Fruit fly (Drosophila melanogaster) whole organism, prepupa: Measurements from ENCODE around the gene spn-F.

Source experiments
- CG10631 ChIP-seq: fragments of 200-800 bp; sonication (Bioruptor generic); optimal IDR thresholded peaks from 2 replicates; lab custom pipeline; 2016; ENCODE audit warnings: missing biosample characterization, missing genetic modification characterization
- CG16779 ChIP-seq: fragments of 200-800 bp; sonication (Bioruptor generic); optimal IDR thresholded peaks from 3 replicates; lab custom pipeline; 2017; ENCODE audit warnings: missing biosample characterization, mild to moderate bottlenecking, missing genetic modification characterization
- CG32006 ChIP-seq: fragments of 200-800 bp; sonication (Bioruptor generic); optimal IDR thresholded peaks from 3 replicates; lab custom pipeline; 2017; ENCODE audit warnings: missing biosample characterization, mild to moderate bottlenecking, missing genetic modification characterization
- CG34406 ChIP-seq: fragments of 200-800 bp; sonication (Bioruptor generic); optimal IDR thresholded peaks from 3 replicates; lab custom pipeline; 2016; ENCODE audit warnings: missing biosample characterization, missing genetic modification characterization
- CG3919 ChIP-seq: fragments of 200-800 bp; sonication (Bioruptor generic); optimal IDR thresholded peaks from 3 replicates; lab custom pipeline; 2016; ENCODE audit warnings: missing biosample characterization, missing genetic modification characterization
- CG4318 ChIP-seq: fragments of 200-800 bp; sonication (Bioruptor generic); optimal IDR thresholded peaks from 3 replicates; lab custom pipeline; 2017; ENCODE audit warnings: missing biosample characterization, mild to moderate bottlenecking, missing genetic modification characterization
- CG6163 ChIP-seq: fragments of 200-800 bp; sonication (Bioruptor generic); IDR thresholded peaks from 3 replicates; pipeline ENCODE4 v1.3.6; 2022; ENCODE audit warnings: missing biosample characterization, missing genetic modification characterization
- CG6808 ChIP-seq: fragments of 200-800 bp; sonication (Bioruptor generic); optimal IDR thresholded peaks from 3 replicates; lab custom pipeline; 2017; ENCODE audit warnings: missing biosample characterization, missing genetic modification characterization, mild to moderate bottlenecking, moderate library complexity, missing genetic modification reagents
- CG8632 ChIP-seq: fragments of 200-800 bp; sonication (Bioruptor generic); optimal IDR thresholded peaks from 3 replicates; lab custom pipeline; 2016; ENCODE audit warnings: missing biosample characterization, missing genetic modification characterization
- CG9139 ChIP-seq: fragments of 200-800 bp; sonication (Bioruptor generic); optimal IDR thresholded peaks from 3 replicates; lab custom pipeline; 2017; ENCODE audit warnings: missing biosample characterization, mild to moderate bottlenecking, missing genetic modification characterization
- Eip75B ChIP-seq: fragments of 200-800 bp; sonication (Bioruptor generic); optimal IDR thresholded peaks from 3 replicates; lab custom pipeline; 2016; ENCODE audit warnings: missing biosample characterization, missing genetic modification characterization
- Eip78C ChIP-seq: fragments of 200-800 bp; sonication (Bioruptor generic); peaks from one replicate; lab custom pipeline; 2016; ENCODE audit warnings: missing biosample characterization, missing genetic modification characterization
- Eip93F ChIP-seq: fragments of 200-800 bp; sonication (Bioruptor generic); optimal IDR thresholded peaks from 2 replicates; lab custom pipeline; 2016; ENCODE audit warnings: missing biosample characterization, mild to moderate bottlenecking, missing genetic modification characterization
- Ets21C ChIP-seq: fragments of 200-800 bp; sonication (Bioruptor generic); optimal IDR thresholded peaks from 3 replicates; lab custom pipeline; 2016; ENCODE audit warnings: missing biosample characterization, missing genetic modification characterization
- Hr38 ChIP-seq: sonication (Bioruptor generic); optimal IDR thresholded peaks from 2 replicates; lab custom pipeline; 2016; ENCODE audit warnings: missing biosample characterization, missing genetic modification characterization
- Hr39 ChIP-seq: fragments of 200-800 bp; sonication (Bioruptor generic); optimal IDR thresholded peaks from 2 replicates; lab custom pipeline; 2016; ENCODE audit warnings: missing biosample characterization, missing genetic modification characterization
- Hr4 ChIP-seq: fragments of 200-800 bp; sonication (Bioruptor generic); optimal IDR thresholded peaks from 3 replicates; lab custom pipeline; 2016; ENCODE audit warnings: missing biosample characterization, missing genetic modification characterization
- OdsH ChIP-seq: fragments of 200-800 bp; sonication (Bioruptor generic); optimal IDR thresholded peaks from 3 replicates; lab custom pipeline; 2016; ENCODE audit warnings: missing biosample characterization, missing genetic modification characterization
- Smox ChIP-seq: fragments of 200-800 bp; sonication (Bioruptor generic); optimal IDR thresholded peaks from 3 replicates; lab custom pipeline; 2016; ENCODE audit warnings: missing biosample characterization, missing genetic modification characterization
- Sox102F ChIP-seq: fragments of 200-800 bp; sonication (Bioruptor generic); optimal IDR thresholded peaks from 2 replicates; lab custom pipeline; 2016; ENCODE audit warnings: missing biosample characterization, mild to moderate bottlenecking, missing genetic modification characterization
- Sox14 ChIP-seq: fragments of 200-800 bp; sonication (Bioruptor generic); optimal IDR thresholded peaks from 3 replicates; lab custom pipeline; 2016; ENCODE audit warnings: missing biosample characterization, missing genetic modification characterization
- achi ChIP-seq: fragments of 200-800 bp; sonication (Bioruptor generic); optimal IDR thresholded peaks from 3 replicates; lab custom pipeline; 2016; ENCODE audit warnings: missing biosample characterization, missing genetic modification characterization
- acj6 ChIP-seq: fragments of 200-800 bp; sonication (Bioruptor generic); optimal IDR thresholded peaks from 3 replicates; lab custom pipeline; 2016; ENCODE audit warnings: missing biosample characterization, missing genetic modification characterization
- cyc ChIP-seq: fragments of 200-800 bp; sonication (Bioruptor generic); optimal IDR thresholded peaks from 3 replicates; lab custom pipeline; 2016; ENCODE audit warnings: missing biosample characterization, missing genetic modification characterization
- dac ChIP-seq: fragments of 200-800 bp; sonication (Bioruptor generic); optimal IDR thresholded peaks from 2 replicates; lab custom pipeline; 2017; ENCODE audit warnings: missing biosample characterization, mild to moderate bottlenecking, missing genetic modification characterization
- eg ChIP-seq: fragments of 200-800 bp; sonication (Bioruptor generic); IDR thresholded peaks from 3 replicates; pipeline ENCODE4 v1.3.6; 2022; ENCODE audit warnings: missing biosample characterization, missing genetic modification characterization
- esn ChIP-seq: fragments of 200-800 bp; sonication (Bioruptor generic); optimal IDR thresholded peaks from 2 replicates; lab custom pipeline; 2016; ENCODE audit warnings: missing biosample characterization, mild to moderate bottlenecking, missing genetic modification characterization, moderate library complexity
- fd59A ChIP-seq: fragments of 200-800 bp; sonication (Bioruptor generic); optimal IDR thresholded peaks from 2 replicates; lab custom pipeline; 2017; ENCODE audit warnings: missing biosample characterization, mild to moderate bottlenecking, missing genetic modification characterization, missing genetic modification reagents
- fd85E ChIP-seq: fragments of 200-800 bp; sonication (Bioruptor generic); optimal IDR thresholded peaks from 3 replicates; lab custom pipeline; 2016; ENCODE audit warnings: missing biosample characterization, missing genetic modification characterization
- fkh ChIP-seq: fragments of 200-800 bp; sonication (Bioruptor generic); optimal IDR thresholded peaks from 3 replicates; lab custom pipeline; 2017; ENCODE audit warnings: missing biosample characterization, mild to moderate bottlenecking, missing genetic modification characterization, moderate library complexity
- net ChIP-seq: fragments of 200-800 bp; sonication (Bioruptor generic); optimal IDR thresholded peaks from 3 replicates; lab custom pipeline; 2016; ENCODE audit warnings: missing biosample characterization, missing genetic modification characterization
- pdm3 ChIP-seq: fragments of 200-800 bp; sonication (Bioruptor generic); optimal IDR thresholded peaks from 3 replicates; lab custom pipeline; 2016; ENCODE audit warnings: missing biosample characterization, missing genetic modification characterization
- spab ChIP-seq: fragments of 200-800 bp; sonication (Bioruptor generic); optimal IDR thresholded peaks from 2 replicates; lab custom pipeline; 2017; ENCODE audit warnings: missing biosample characterization, mild to moderate bottlenecking, missing genetic modification characterization, missing genetic modification reagents
- topi ChIP-seq: fragments of 200-800 bp; sonication (Bioruptor generic); optimal IDR thresholded peaks from 3 replicates; lab custom pipeline; 2016; ENCODE audit warnings: missing biosample characterization, missing genetic modification characterization
- vri ChIP-seq: fragments of 200-800 bp; sonication (Bioruptor generic); optimal IDR thresholded peaks from 3 replicates; lab custom pipeline; 2016; ENCODE audit warnings: missing biosample characterization, mild to moderate bottlenecking, missing genetic modification characterization

The spn-F gene

dm6 chr3R:31225043-31225681 lies 29.8 kb upstream of the spn-F start (continued):
- TF ChIP-seq CG10631 (GFP tag; lab: Kevin White, UChicago) (peak; percentile 25), esn (GFP tag; lab: Kevin White, UChicago) (peak; percentile 83), Eip93F (GFP tag; lab: Kevin White, UChicago) (peak; percentile 68), fd59A (GFP tag; lab: Kevin White, UChicago) (peak; percentile 8), Hr39 (peak; percentile 68), CG3919 (GFP tag; lab: Kevin White, UChicago) (no peak), CG9139 (GFP tag; lab: Kevin White, UChicago) (no peak), Sox102F (GFP tag; lab: Kevin White, UChicago) (peak; percentile 86), eg (peak; percentile 73; the same call in 2 of the 3 replicates), CG6808 (GFP tag; lab: Kevin White, UChicago) (no peak), pdm3 (no peak), spab (GFP tag; lab: Kevin White, UChicago) (no peak), CG32006 (GFP tag; lab: Kevin White, UChicago) (no peak), Hr38 (GFP tag; lab: Kevin White, UChicago) (no peak)

- no peak for TF ChIP-seq vri (GFP tag; lab: Kevin White, UChicago)
- TF ChIP-seq Ets21C (GFP tag; lab: Kevin White, UChicago), result no peak
- TF ChIP-seq Hr4 (GFP tag; lab: Kevin White, UChicago), result no peak
- TF ChIP-seq CG6163 (GFP tag; lab: Robert Waterston, UW), result no peak
- TF ChIP-seq dac (GFP tag; lab: Kevin White, UChicago), result no peak
- no peak for TF ChIP-seq Hr39
- no peak for TF ChIP-seq acj6 (GFP tag; lab: Kevin White, UChicago)
- no peak for TF ChIP-seq Eip75B (GFP tag; lab: Kevin White, UChicago)
- TF ChIP-seq Eip78C (GFP tag; lab: Kevin White, UChicago), result no peak
- no peak for TF ChIP-seq fd85E (GFP tag; lab: Kevin White, UChicago)
- no peak for TF ChIP-seq Sox14 (GFP tag; lab: Kevin White, UChicago)
- no peak for TF ChIP-seq CG32006 (GFP tag; lab: Kevin White, UChicago)
- TF ChIP-seq CG8632 (GFP tag; lab: Kevin White, UChicago), result no peak
- no peak for TF ChIP-seq Smox (GFP tag; lab: Kevin White, UChicago)
- TF ChIP-seq CG10631 (GFP tag; lab: Kevin White, UChicago), result no peak
- TF ChIP-seq CG6808 (GFP tag; lab: Kevin White, UChicago), result no peak
Observed at dm6 chr3R:31231134-31231533, 23.8 kb upstream of the spn-F start.

dm6 chr3R:31232236-31232635 lies 22.7 kb upstream of the spn-F start, which contains the start of gene CG15563:
Gene CG15563, minus strand, starts transcription at chr3R:31232336.
- TF ChIP-seq fd59A (GFP tag; lab: Kevin White, UChicago), result no peak
- no peak for TF ChIP-seq fkh (GFP tag; lab: Kevin White, UChicago)
- TF ChIP-seq net, result no peak
- no peak for TF ChIP-seq Smox (GFP tag; lab: Kevin White, UChicago)
- no peak for TF ChIP-seq CG34406 (GFP tag; lab: Kevin White, UChicago)
- TF ChIP-seq CG6163 (GFP tag; lab: Robert Waterston, UW), result no peak
- no peak for TF ChIP-seq CG16779 (tag; lab: Kevin White, UChicago)

- TF ChIP-seq cyc (GFP tag; lab: Kevin White, UChicago) (no peak), achi (no peak), fd85E (GFP tag; lab: Kevin White, UChicago) (no peak), CG6808 (GFP tag; lab: Kevin White, UChicago) (no peak), Hr38 (GFP tag; lab: Kevin White, UChicago) (no peak), CG4318 (GFP tag; lab: Kevin White, UChicago) (no peak), topi (GFP tag; lab: Kevin White, UChicago) (no peak), CG3919 (GFP tag; lab: Kevin White, UChicago) (no peak), CG10631 (GFP tag; lab: Kevin White, UChicago) (no peak), OdsH (GFP tag; lab: Kevin White, UChicago) (no peak)
Observed at dm6 chr3R:31235262-31235661, 19.7 kb upstream of the spn-F start, which contains the start of gene CG15564. Gene CG15564, minus strand, starts transcription at chr3R:31235362.
